Worm (Caenorhabditis elegans) whole organism, L2 larva: ENCODE data around the gene T09B9.3.

ENCODE experiments used
- R02D3.7 ChIP-seq: fragments of 150-350 bp; optimal IDR thresholded peaks from 2 replicates; lab custom pipeline; 2014; ENCODE audit warnings: missing biosample characterization, missing genetic modification characterization
- blmp-1 ChIP-seq: sonication (generic microtip); optimal IDR thresholded peaks from 2 replicates; lab custom pipeline; 2017; ENCODE audit warnings: missing genetic modification characterization, mild to moderate bottlenecking, missing compliant biosample characterization, antibody characterized with exemption, moderate library complexity; ENCODE audit not compliant: insufficient read depth
- ceh-16 ChIP-seq: fragments of 150-350 bp; optimal IDR thresholded peaks from 2 replicates; lab custom pipeline; 2014; ENCODE audit warnings: missing biosample characterization, missing genetic modification characterization
- lin-39 ChIP-seq: fragments of 150-350 bp; optimal IDR thresholded peaks from 2 replicates; lab custom pipeline; 2014; ENCODE audit warnings: missing biosample characterization, missing genetic modification reagents, missing genetic modification characterization
- mdl-1 ChIP-seq, 2 experiments: fragments of 150-350 bp in 1 of 2; sonication (generic microtip) in 1 of 2; optimal IDR thresholded peaks; 2 replicates each; lab custom pipeline; 2017; ENCODE audit warnings: missing biosample characterization in 2 of 2, missing genetic modification characterization in 2 of 2
- skn-1 ChIP-seq: sonication (generic microtip); optimal IDR thresholded peaks from 2 replicates; lab custom pipeline; 2017; ENCODE audit warnings: missing biosample characterization, missing genetic modification characterization

DNA sequence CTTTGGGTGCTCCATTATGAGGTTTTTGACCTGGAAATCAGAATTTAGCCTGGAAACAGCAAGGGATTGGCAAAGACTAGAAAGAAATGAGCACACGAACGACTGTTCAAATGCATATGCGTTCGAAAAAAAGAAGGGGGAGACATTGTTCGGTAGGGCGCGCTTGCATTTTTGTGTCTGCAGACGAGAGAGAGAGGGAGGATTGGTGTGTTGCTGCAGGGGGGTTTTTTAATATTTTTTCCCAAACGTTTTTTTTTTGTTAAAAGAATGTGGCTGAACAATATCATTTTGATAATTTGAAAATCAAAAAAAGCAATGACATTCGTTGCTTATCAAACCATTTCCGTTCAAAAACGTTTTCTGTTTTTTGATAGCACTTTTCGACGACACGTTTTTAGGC lies 13.2 kb upstream of the T09B9.3 start, which contains the start of gene T09B9.4:
- TF ChIP-seq skn-1 (tag; lab: Kevin White, UChicago) (no peak), ceh-16 (tag; lab: Kevin White, UChicago) (no peak), blmp-1 (no peak), R02D3.7 (no peak), mdl-1 (tag; optimal IDR thresholded peaks at IDR 0.05; lab: Kevin White, UChicago) (no peak), lin-39 (tag; lab: Kevin White, UChicago) (no peak)
